Worm (Caenorhabditis elegans): Measurements from ENCODE around the gene C32H11.3.

The C32H11.3 gene

DNA sequence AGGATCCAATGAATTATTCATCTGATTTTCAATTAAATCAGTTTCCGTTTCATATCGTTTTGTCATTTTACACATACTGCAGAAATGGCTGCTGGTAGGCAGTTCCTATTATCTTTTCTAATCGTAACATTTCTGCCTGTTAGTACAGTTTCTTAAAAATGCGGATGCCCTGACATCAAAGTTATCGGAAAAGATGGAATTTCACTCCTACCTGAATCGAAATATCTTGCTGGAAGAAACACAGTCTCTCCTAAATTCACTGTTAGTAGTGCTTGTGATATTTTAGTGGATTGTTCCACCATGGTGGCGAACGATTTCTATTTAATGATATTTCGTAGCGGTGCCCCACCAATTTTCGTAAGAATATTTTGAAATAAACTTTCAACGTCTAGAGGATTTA lies 30.1 kb downstream of the C32H11.3 start, which contains the start of gene F55G11.10:
TSS of gene F55G11.10 (plus strand) at position 301 of the 400 bp plus-strand sequence.
- TF ChIP-seq lin-39 (tag; optimal IDR thresholded peaks at IDR 0.05), result no peak
- no peak for TF ChIP-seq egl-27 (tag; optimal IDR thresholded peaks at IDR 0.05)
- TF ChIP-seq elt-3 (tag; optimal IDR thresholded peaks at IDR 0.05), result no peak
- TF ChIP-seq lsy-12 (tag; optimal IDR thresholded peaks at IDR 0.05), result no peak
- TF ChIP-seq jun-1 (tag; optimal IDR thresholded peaks at IDR 0.05), result no peak
- TF ChIP-seq daf-12 (tag; optimal IDR thresholded peaks at IDR 0.05), result no peak
- TF ChIP-seq fos-1 (tag; optimal IDR thresholded peaks at IDR 0.05), result no peak
- no peak for TF ChIP-seq mdl-1 (tag; optimal IDR thresholded peaks at IDR 0.05)
- TF ChIP-seq ztf-11 (tag; optimal IDR thresholded peaks at IDR 0.05), result no peak
- TF ChIP-seq nhr-25 (tag; optimal IDR thresholded peaks at IDR 0.05), result no peak
- no peak for TF ChIP-seq nhr-23 (tag; optimal IDR thresholded peaks at IDR 0.05)
- no peak for TF ChIP-seq egl-5 (tag; optimal IDR thresholded peaks at IDR 0.05)
- no peak for TF ChIP-seq R02D3.7 (tag; optimal IDR thresholded peaks at IDR 0.05)
- no peak for TF ChIP-seq nhr-28 (tag; optimal IDR thresholded peaks at IDR 0.05)
- no peak for TF ChIP-seq tbx-2 (tag; optimal IDR thresholded peaks at IDR 0.05)

DNA sequence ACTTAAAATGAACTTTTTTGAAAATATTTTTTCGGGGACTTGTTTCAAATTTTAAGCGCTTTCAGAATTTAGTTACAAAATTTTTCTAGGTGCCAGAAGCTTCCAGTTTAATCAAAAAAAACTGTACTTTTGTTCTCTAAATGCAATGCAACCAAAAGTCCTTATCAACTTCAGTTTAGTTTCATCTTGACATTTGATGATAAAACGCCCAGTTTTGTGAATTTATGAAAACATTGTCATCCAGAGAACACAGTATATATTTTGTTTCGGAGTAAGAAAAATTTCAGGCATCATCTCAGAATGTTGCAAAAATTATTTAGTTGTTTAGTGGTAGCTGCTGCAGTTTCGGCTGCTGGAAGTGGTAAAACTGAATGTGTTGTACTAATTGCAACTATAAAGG lies 39.4 kb downstream of the C32H11.3 start, which contains the start of gene F55G11.6:
TSS of gene F55G11.6 (plus strand) at position 301 of the 400 bp plus-strand sequence.
- TF ChIP-seq nhr-25 (tag; optimal IDR thresholded peaks at IDR 0.05), result no peak
- TF ChIP-seq fos-1 (tag; optimal IDR thresholded peaks at IDR 0.05), result no peak
- no peak for TF ChIP-seq skn-1 (tag; optimal IDR thresholded peaks at IDR 0.05)
- TF ChIP-seq nhr-77 (tag; optimal IDR thresholded peaks at IDR 0.05), result no peak
- no peak for TF ChIP-seq lsy-12 (tag; optimal IDR thresholded peaks at IDR 0.05)
- TF ChIP-seq elt-1 (tag; optimal IDR thresholded peaks at IDR 0.05), result no peak
- TF ChIP-seq nhr-23 (tag; optimal IDR thresholded peaks at IDR 0.05), result no peak
- TF ChIP-seq nhr-237 (tag; optimal IDR thresholded peaks at IDR 0.05), result no peak

DNA sequence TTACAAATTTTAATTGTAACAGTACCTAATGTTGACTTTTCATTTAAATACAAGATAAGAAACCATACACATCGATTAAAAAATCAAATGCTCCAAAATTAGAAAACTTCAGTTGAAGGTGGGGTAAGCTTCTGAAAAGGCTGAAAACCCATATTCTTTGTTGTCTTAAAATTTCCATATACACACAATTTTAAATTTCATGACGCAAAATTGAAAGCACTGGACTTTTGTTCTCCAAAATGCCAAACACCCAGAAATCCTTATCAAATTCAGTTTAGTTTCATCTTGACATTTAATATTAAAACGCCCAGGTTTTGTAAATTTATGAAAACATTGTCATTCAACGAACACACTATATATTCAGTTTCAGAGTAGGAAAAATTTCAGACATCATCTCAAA lies 41.8 kb downstream of the C32H11.3 start, which contains the start of gene F55G11.7:
TSS of gene F55G11.7 (plus strand) at position 301 of the 400 bp plus-strand sequence.
- TF ChIP-seq lin-39 (tag; optimal IDR thresholded peaks at IDR 0.05) (no peak), fkh-10 (GFP tag; optimal IDR thresholded peaks at IDR 0.05) (no peak), nhr-43 (tag; optimal IDR thresholded peaks at IDR 0.05; ENCODE audit: poor library complexity, severe bottlenecking) (no peak), pqm-1 (tag; optimal IDR thresholded peaks at IDR 0.05) (no peak), nhr-76 (tag; optimal IDR thresholded peaks at IDR 0.05) (no peak), nhr-77 (tag; optimal IDR thresholded peaks at IDR 0.05) (no peak), ceh-28 (tag; optimal IDR thresholded peaks at IDR 0.05) (no peak), snpc-4 (tag; optimal IDR thresholded peaks at IDR 0.05) (no peak), nhr-25 (tag; optimal IDR thresholded peaks at IDR 0.05) (no peak), nhr-12 (tag; optimal IDR thresholded peaks at IDR 0.05) (no peak), jun-1 (tag; optimal IDR thresholded peaks at IDR 0.05) (no peak), nhr-28 (tag; optimal IDR thresholded peaks at IDR 0.05) (no peak), sea-2 (GFP tag; optimal IDR thresholded peaks at IDR 0.05) (no peak), lsy-12 (tag; optimal IDR thresholded peaks at IDR 0.05) (no peak)

DNA sequence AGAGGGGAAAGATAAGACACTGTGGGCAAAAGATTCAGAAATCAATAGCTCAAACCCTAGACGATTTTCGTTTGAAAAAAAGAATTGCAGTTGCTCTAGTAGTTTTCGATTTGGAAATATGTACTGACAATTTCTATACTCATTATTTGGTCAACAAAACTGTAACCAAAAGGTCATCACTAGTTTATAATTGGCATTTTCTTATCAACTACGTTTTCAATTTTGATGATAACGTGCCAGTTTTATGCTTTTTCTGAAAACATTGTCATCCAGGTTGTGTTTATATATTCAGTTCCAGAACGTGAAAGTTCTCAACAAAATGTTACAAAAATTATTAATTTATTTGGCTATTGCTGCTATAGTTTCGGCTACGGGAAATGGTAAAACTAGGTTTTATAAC lies 44.2 kb downstream of the C32H11.3 start, which contains the start of gene F55G11.8:
TSS of gene F55G11.8 (plus strand) at position 245 of the 400 bp plus-strand sequence.
- TF ChIP-seq nhr-77 (tag; optimal IDR thresholded peaks at IDR 0.05), result no peak
- peak; percentile 78 for TF ChIP-seq elt-2 (tag; optimal IDR thresholded peaks at IDR 0.05)
- no peak for TF ChIP-seq nhr-237 (tag; optimal IDR thresholded peaks at IDR 0.05)
- TF ChIP-seq skn-1 (tag; optimal IDR thresholded peaks at IDR 0.05), result peak; percentile 2
- TF ChIP-seq pqm-1 (tag; optimal IDR thresholded peaks at IDR 0.05), result peak; percentile 20
- TF ChIP-seq nhr-23 (tag; optimal IDR thresholded peaks at IDR 0.05), result no peak
- no peak for TF ChIP-seq nhr-11 (tag; optimal IDR thresholded peaks at IDR 0.05)
- no peak for TF ChIP-seq elt-3 (tag; optimal IDR thresholded peaks at IDR 0.05)
- no peak for TF ChIP-seq unc-39 (tag; optimal IDR thresholded peaks at IDR 0.05)
- TF ChIP-seq daf-12 (tag; optimal IDR thresholded peaks at IDR 0.05), result no peak
- TF ChIP-seq pha-4 (tag; optimal IDR thresholded peaks at IDR 0.05), result no peak
- TF ChIP-seq mml-1 (tag; optimal IDR thresholded peaks at IDR 0.05), result no peak
- TF ChIP-seq ceh-28 (tag; optimal IDR thresholded peaks at IDR 0.05), result no peak
- TF ChIP-seq tbx-2 (tag; optimal IDR thresholded peaks at IDR 0.05), result no peak
- no peak for TF ChIP-seq unc-62 (GFP tag; optimal IDR thresholded peaks at IDR 0.05)
- no peak for TF ChIP-seq ceh-9 (tag; optimal IDR thresholded peaks at IDR 0.05)
- no peak for TF ChIP-seq jun-1 (tag; optimal IDR thresholded peaks at IDR 0.05)
- TF ChIP-seq ceh-82 (tag; optimal IDR thresholded peaks at IDR 0.05), result no peak
